Worm (Caenorhabditis elegans): ENCODE data around the gene C30A5.10.

Gene C30A5.10

ce11 chrIII:8242809-8243208 is 33.1 kb upstream of the C30A5.10 start, which contains the start of gene C02F5.12 (continued):
- TF ChIP-seq dmd-9 (GFP tag; IDR thresholded peaks at IDR 0.05), result no peak
- no peak for TF ChIP-seq lin-39 (tag; optimal IDR thresholded peaks at IDR 0.05)
- no peak for TF ChIP-seq egl-43 (GFP tag; IDR thresholded peaks at IDR 0.05)
- no peak for TF ChIP-seq snpc-1.2 (GFP tag; IDR thresholded peaks at IDR 0.05)

- TF ChIP-seq saeg-2 (GFP tag; IDR thresholded peaks at IDR 0.05), result no peak
- TF ChIP-seq mxl-2 (GFP tag; conservative IDR thresholded peaks at IDR 0.05), result no peak
- TF ChIP-seq lin-1 (GFP tag; IDR thresholded peaks at IDR 0.05), result no peak
- no peak for TF ChIP-seq nhr-10 (tag; optimal IDR thresholded peaks at IDR 0.05)
- peak in 1 of 2 experiments; percentile 95 for TF ChIP-seq unc-62 (GFP tag; optimal IDR thresholded peaks at IDR 0.05 in 1 of 2)
- TF ChIP-seq unc-62 (tag; optimal IDR thresholded peaks at IDR 0.05), result no peak
- no peak for TF ChIP-seq sdz-12 (GFP tag; optimal IDR thresholded peaks at IDR 0.05)
- no peak for TF ChIP-seq nhr-77 (tag; optimal IDR thresholded peaks at IDR 0.05)
- no peak for TF ChIP-seq T20F7.1 (GFP tag; optimal IDR thresholded peaks at IDR 0.05)
Measured at ce11 chrIII:8240948-8241347, 31.3 kb upstream of the C30A5.10 start.

- TF ChIP-seq daf-16 (GFP tag; optimal IDR thresholded peaks at IDR 0.05), result no peak
- peak; percentile 58 for TF ChIP-seq daf-16 (tag; optimal IDR thresholded peaks at IDR 0.05)
- peak; percentile 11 for TF ChIP-seq hlh-11 (tag; optimal IDR thresholded peaks at IDR 0.05)
- TF ChIP-seq dve-1 (tag; optimal IDR thresholded peaks at IDR 0.05; ENCODE audit: insufficient read depth), result peak; percentile 1
- peak; percentile 13 for TF ChIP-seq pqm-1 (tag; optimal IDR thresholded peaks at IDR 0.05)
- no peak for TF ChIP-seq F44E2.7 (GFP tag; IDR thresholded peaks at IDR 0.05)
- TF ChIP-seq nhr-28 (tag; optimal IDR thresholded peaks at IDR 0.05), result peak; percentile 22
Measured at ce11 chrIII:8240247-8240646, 30.6 kb upstream of the C30A5.10 start.

ce11 chrIII:8239325-8239724 is 29.6 kb upstream of the C30A5.10 start, which contains the start of gene tsp-1:
Gene tsp-1 (minus strand): TSS chrIII:8239423.
- no peak for TF ChIP-seq mxl-2 (GFP tag; conservative IDR thresholded peaks at IDR 0.05)
- no peak for TF ChIP-seq daf-16 (GFP tag; optimal IDR thresholded peaks at IDR 0.05)
- peak; percentile 35 for TF ChIP-seq daf-16 (tag; optimal IDR thresholded peaks at IDR 0.05)
- no peak for TF ChIP-seq Y105C5A.15 (GFP tag; IDR thresholded peaks at IDR 0.05)
- peak; percentile 55 for TF ChIP-seq pqm-1 (tag; optimal IDR thresholded peaks at IDR 0.05)
- TF ChIP-seq snpc-4 (tag; optimal IDR thresholded peaks at IDR 0.05), result no peak
- no peak for TF ChIP-seq mdl-1 (tag; optimal IDR thresholded peaks at IDR 0.05)
- TF ChIP-seq nhr-28 (tag; optimal IDR thresholded peaks at IDR 0.05), result peak; percentile 27
- TF ChIP-seq nhr-42 (GFP tag; IDR thresholded peaks at IDR 0.05), result no peak

ce11 chrIII:8237827-8238226 is 28.2 kb upstream of the C30A5.10 start, which contains the start of gene tsp-2:
Gene tsp-2 (minus strand): TSS chrIII:8237935.
- no peak for TF ChIP-seq spr-1 (tag; optimal IDR thresholded peaks at IDR 0.05)
- TF ChIP-seq duxl-1 (tag; optimal IDR thresholded peaks at IDR 0.05; ENCODE audit: poor library complexity), result no peak
- no peak for TF ChIP-seq tra-1 (GFP tag; IDR thresholded peaks at IDR 0.05)
- TF ChIP-seq nhr-25 (tag; optimal IDR thresholded peaks at IDR 0.05; ENCODE audit: borderline replicate concordance, insufficient read depth), result no peak
- TF ChIP-seq Y105C5A.15 (GFP tag; IDR thresholded peaks at IDR 0.05), result no peak
- TF ChIP-seq zip-11 (GFP tag; IDR thresholded peaks at IDR 0.05), result no peak
- no peak for TF ChIP-seq unc-39 (tag; optimal IDR thresholded peaks at IDR 0.05)
- TF ChIP-seq ZK546.5 (tag; optimal IDR thresholded peaks at IDR 0.05), result no peak
- no peak for TF ChIP-seq ceh-20 (GFP tag; IDR thresholded peaks at IDR 0.05)
- no peak for TF ChIP-seq nhr-42 (GFP tag; IDR thresholded peaks at IDR 0.05)
- no peak for TF ChIP-seq nhr-41 (GFP tag; IDR thresholded peaks at IDR 0.05)
- TF ChIP-seq mep-1 (tag; optimal IDR thresholded peaks at IDR 0.05), result no peak
- TF ChIP-seq attf-4 (tag; optimal IDR thresholded peaks at IDR 0.05), result no peak
- no peak for TF ChIP-seq daf-16 (GFP tag; optimal IDR thresholded peaks at IDR 0.05)
- peak; percentile 73 for TF ChIP-seq daf-16 (tag; optimal IDR thresholded peaks at IDR 0.05)
- no peak for TF ChIP-seq F49E8.2 (tag; optimal IDR thresholded peaks at IDR 0.05; ENCODE audit: borderline replicate concordance)
- peak; percentile 39 for TF ChIP-seq pqm-1 (tag; optimal IDR thresholded peaks at IDR 0.05)
- peak; percentile 54 for TF ChIP-seq hlh-11 (tag; optimal IDR thresholded peaks at IDR 0.05)
- TF ChIP-seq vab-7 (GFP tag; IDR thresholded peaks at IDR 0.05), result no peak
- TF ChIP-seq ztf-11 (tag; optimal IDR thresholded peaks at IDR 0.05), result no peak
- TF ChIP-seq skn-1 (tag; optimal IDR thresholded peaks at IDR 0.05), result no peak
- TF ChIP-seq unc-62 (GFP tag; optimal IDR thresholded peaks at IDR 0.05 in 1 of 2), result peak in 1 of 2 experiments; percentile 28
- TF ChIP-seq unc-62 (tag; optimal IDR thresholded peaks at IDR 0.05), result no peak
- TF ChIP-seq fkh-10 (GFP tag; optimal IDR thresholded peaks at IDR 0.05), result no peak
- peak; percentile 17 for TF ChIP-seq T20F7.1 (GFP tag; optimal IDR thresholded peaks at IDR 0.05)
- no peak for TF ChIP-seq ceh-44 (GFP tag; IDR thresholded peaks at IDR 0.05)
- TF ChIP-seq nhr-102 (tag; optimal IDR thresholded peaks at IDR 0.05), result no peak
- TF ChIP-seq sdz-12 (GFP tag; optimal IDR thresholded peaks at IDR 0.05), result no peak
- no peak for TF ChIP-seq nhr-237 (tag; optimal IDR thresholded peaks at IDR 0.05)
- TF ChIP-seq lin-39 (tag; optimal IDR thresholded peaks at IDR 0.05), result no peak

Data from whole organism, L4 larva.